Fruit fly (Drosophila melanogaster) whole organism, embryonic: ENCODE results near the gene CG11843.

Experiments used
- ATbp ChIP-seq: fragments of 200-800 bp; sonication (Bioruptor generic); optimal IDR thresholded peaks from 2 replicates; lab custom pipeline; 2017; ENCODE audit warnings: missing biosample characterization, mild to moderate bottlenecking, missing genetic modification characterization, missing genetic modification reagents
- Ada2b ChIP-seq: fragments of 200-800 bp; sonication (Bioruptor generic); IDR thresholded peaks from 2 replicates; pipeline ENCODE4 v1.3.6; 2022; ENCODE audit warnings: missing biosample characterization, missing genetic modification characterization
- Antp ChIP-seq: fragments of 200-800 bp; sonication (Bioruptor generic); optimal IDR thresholded peaks from 3 replicates; lab custom pipeline; 2016; ENCODE audit warnings: missing biosample characterization, missing genetic modification characterization
- Atf3 ChIP-seq: fragments of 200-800 bp; sonication (Bioruptor generic); optimal IDR thresholded peaks from 3 replicates; lab custom pipeline; 2016; ENCODE audit warnings: missing biosample characterization, missing genetic modification characterization
- CG10274 ChIP-seq: fragments of 200-800 bp; sonication (Bioruptor generic); optimal IDR thresholded peaks from 3 replicates; lab custom pipeline; 2017; ENCODE audit warnings: missing biosample characterization, mild to moderate bottlenecking, missing genetic modification characterization
- CG10366 ChIP-seq: fragments of 200-800 bp; sonication (Bioruptor generic); IDR thresholded peaks from 2 replicates; pipeline ENCODE4 v1.3.6; 2022; ENCODE audit warnings: missing biosample characterization, missing genetic modification characterization
- CG10431 ChIP-seq: fragments of 200-800 bp; sonication (Bioruptor generic); optimal IDR thresholded peaks from 3 replicates; lab custom pipeline; 2018; ENCODE audit warnings: missing biosample characterization, mild to moderate bottlenecking, missing genetic modification characterization
- CG11696 ChIP-seq: fragments of 200-800 bp; sonication (Bioruptor generic); IDR thresholded peaks from 2 replicates; pipeline ENCODE4 v1.3.6; 2022; ENCODE audit warnings: missing biosample characterization, missing genetic modification characterization
- CG12769 ChIP-seq: fragments of 200-800 bp; sonication (Bioruptor generic); optimal IDR thresholded peaks from 2 replicates; lab custom pipeline; 2019; ENCODE audit warnings: missing biosample characterization, mild to moderate bottlenecking, missing genetic modification characterization, moderate library complexity
- CG12942 ChIP-seq: fragments of 200-800 bp; sonication (Bioruptor generic); optimal IDR thresholded peaks from 3 replicates; lab custom pipeline; 2016; ENCODE audit warnings: missing biosample characterization, missing genetic modification characterization
- CG13894 ChIP-seq: fragments of 200-800 bp; sonication (Bioruptor generic); optimal IDR thresholded peaks from 3 replicates; lab custom pipeline; 2018; ENCODE audit warnings: missing biosample characterization, mild to moderate bottlenecking, missing genetic modification characterization, moderate library complexity
- CG15269 ChIP-seq: fragments of 200-800 bp; sonication (Bioruptor generic); optimal IDR thresholded peaks from 2 replicates; lab custom pipeline; 2018; ENCODE audit warnings: missing biosample characterization, mild to moderate bottlenecking, missing genetic modification characterization, moderate library complexity
- CG18599 ChIP-seq: fragments of 200-800 bp; sonication (Bioruptor generic); optimal IDR thresholded peaks from 3 replicates; lab custom pipeline; 2017; ENCODE audit warnings: missing biosample characterization, missing genetic modification characterization, mild to moderate bottlenecking, moderate library complexity, missing genetic modification reagents
- CG32772 ChIP-seq: fragments of 200-800 bp; sonication (Bioruptor generic); IDR thresholded peaks from 2 replicates; pipeline ENCODE4 v1.3.6; 2022; ENCODE audit warnings: missing biosample characterization, missing genetic modification characterization
- CG34422 ChIP-seq: fragments of 200-800 bp; sonication (Bioruptor generic); IDR thresholded peaks from 3 replicates; pipeline ENCODE4 v1.3.6; 2022; ENCODE audit warnings: missing biosample characterization, missing genetic modification characterization
- CG4820 ChIP-seq: fragments of 200-800 bp; sonication (Bioruptor generic); optimal IDR thresholded peaks from 3 replicates; lab custom pipeline; 2016; ENCODE audit warnings: missing biosample characterization, missing genetic modification characterization
- CG8478 ChIP-seq: fragments of >200 bp; optimal IDR thresholded peaks from 2 replicates; lab custom pipeline; 2018
- CG9876 ChIP-seq: fragments of 200-800 bp; sonication (Bioruptor generic); optimal IDR thresholded peaks from 2 replicates; lab custom pipeline; 2016; ENCODE audit warnings: missing biosample characterization, missing genetic modification characterization
- ERR ChIP-seq: fragments of 200-800 bp; sonication (Bioruptor generic); optimal IDR thresholded peaks from 2 replicates; lab custom pipeline; 2016; ENCODE audit warnings: missing biosample characterization, missing genetic modification characterization
- Eip74EF ChIP-seq, 2 experiments: fragments of 200-800 bp in 1 of 2; fragments of >200 bp in 1 of 2; sonication (Bioruptor generic) in 1 of 2; optimal IDR thresholded peaks; 2 replicates each; lab custom pipeline; 2017 to 2019; ENCODE audit warnings: missing biosample characterization in 2 of 2, missing genetic modification characterization in 2 of 2, mild to moderate bottlenecking in 1 of 2, moderate library complexity in 1 of 2
- Gug ChIP-seq: fragments of 200-800 bp; sonication (Bioruptor generic); IDR thresholded peaks from 4 replicates; pipeline ENCODE4 v1.3.6; 2022; ENCODE audit warnings: missing biosample characterization, missing genetic modification characterization
- Hmr ChIP-seq: fragments of 200-800 bp; sonication (Bioruptor generic); optimal IDR thresholded peaks from 3 replicates; lab custom pipeline; 2017; ENCODE audit warnings: mild to moderate bottlenecking, missing biosample characterization, missing genetic modification reagents, missing genetic modification characterization
- Hmx ChIP-seq: fragments of 200-800 bp; sonication (Bioruptor generic); optimal IDR thresholded peaks from 2 replicates; lab custom pipeline; 2016; ENCODE audit warnings: missing biosample characterization, missing genetic modification characterization
- Hr51 ChIP-seq, 2 experiments: fragments of 200-800 bp; sonication (Bioruptor generic); optimal IDR thresholded peaks; 2 replicates in 1 of 2; 3 replicates in 1 of 2; lab custom pipeline; 2016 to 2018; ENCODE audit warnings: missing biosample characterization in 2 of 2, missing genetic modification characterization in 2 of 2, mild to moderate bottlenecking in 1 of 2, moderate library complexity in 1 of 2
- MESR4 ChIP-seq: fragments of 200-800 bp; sonication (Bioruptor generic); optimal IDR thresholded peaks from 2 replicates; lab custom pipeline; 2018; ENCODE audit warnings: missing biosample characterization, mild to moderate bottlenecking, missing genetic modification characterization, moderate library complexity
- Med ChIP-seq: fragments of 200-800 bp; sonication (Bioruptor generic); peaks from one replicate; lab custom pipeline; 2016; ENCODE audit warnings: missing biosample characterization, missing genetic modification characterization, mild to moderate bottlenecking, inconsistent platforms, moderate library complexity
- Nf-YB ChIP-seq: fragments of 200-800 bp; sonication (Bioruptor generic); optimal IDR thresholded peaks from 3 replicates; lab custom pipeline; 2019; ENCODE audit warnings: missing biosample characterization, mild to moderate bottlenecking, missing genetic modification characterization, moderate library complexity
- Pdp1 ChIP-seq, 2 experiments: fragments of 200-800 bp; sonication (Bioruptor generic); optimal IDR thresholded peaks; 3 replicates each; lab custom pipeline; 2016; ENCODE audit warnings: missing biosample characterization in 2 of 2, missing genetic modification characterization in 2 of 2, mild to moderate bottlenecking in 1 of 2, moderate library complexity in 1 of 2
- Six4 ChIP-seq: fragments of 200-800 bp; sonication (Bioruptor generic); optimal IDR thresholded peaks from 2 replicates; lab custom pipeline; 2016; ENCODE audit warnings: missing biosample characterization, missing genetic modification characterization
- Sry-δ ChIP-seq: fragments of 200-800 bp; sonication (Bioruptor generic); optimal IDR thresholded peaks from 2 replicates; lab custom pipeline; 2016; ENCODE audit warnings: missing biosample characterization, missing genetic modification characterization
- Xbp1 ChIP-seq: fragments of 200-800 bp; sonication (Bioruptor generic); optimal IDR thresholded peaks from 3 replicates; lab custom pipeline; 2016; ENCODE audit warnings: missing biosample characterization, mild to moderate bottlenecking, missing genetic modification characterization
- ac ChIP-seq: fragments of 200-800 bp; sonication (Bioruptor generic); optimal IDR thresholded peaks from 3 replicates; lab custom pipeline; 2017; ENCODE audit warnings: missing biosample characterization, mild to moderate bottlenecking, missing genetic modification characterization
- al ChIP-seq: fragments of 200-800 bp; sonication (Bioruptor generic); IDR thresholded peaks from 2 replicates; pipeline ENCODE4 v1.3.6; 2022; ENCODE audit warnings: missing biosample characterization, missing genetic modification characterization
- bbx ChIP-seq: fragments of 200-800 bp; sonication (Bioruptor generic); IDR thresholded peaks from 2 replicates; pipeline ENCODE4 v1.3.6; 2022; ENCODE audit warnings: missing biosample characterization, missing genetic modification characterization; ENCODE audit not compliant: partially characterized antibody
- croc ChIP-seq: fragments of 200-800 bp; sonication (Bioruptor generic); conservative IDR thresholded peaks from 3 replicates; pipeline ENCODE4 v1.3.6; 2022; ENCODE audit warnings: missing biosample characterization, missing genetic modification characterization
- hkb ChIP-seq, 2 experiments: fragments of 200-800 bp in 1 of 2; fragments of >200 bp in 1 of 2; sonication (Bioruptor generic) in 1 of 2; IDR thresholded peaks in 1 of 2; optimal IDR thresholded peaks in 1 of 2; 2 replicates each; pipeline versions ENCODE4 v1.3.6 to Lab custom; 2017 to 2022; ENCODE audit warnings: missing biosample characterization in 1 of 2, missing genetic modification characterization in 1 of 2
- ind ChIP-seq: fragments of 200-800 bp; sonication (Bioruptor generic); optimal IDR thresholded peaks from 3 replicates; lab custom pipeline; 2016; ENCODE audit warnings: missing biosample characterization, missing genetic modification characterization
- org-1 ChIP-seq: fragments of 200-800 bp; sonication (Bioruptor generic); optimal IDR thresholded peaks from 2 replicates; lab custom pipeline; 2017; ENCODE audit warnings: missing biosample characterization, missing genetic modification characterization
- pan ChIP-seq, 4 experiments: fragments of >200 bp in 3 of 4; fragments of 200-800 bp in 1 of 4; sonication (Bioruptor generic) in 1 of 4; optimal IDR thresholded peaks in 3 of 4; IDR thresholded peaks in 1 of 4; 2 replicates each; pipeline versions ENCODE4 v1.3.6 to Lab custom; 2017 to 2022; ENCODE audit warnings: missing biosample characterization in 2 of 4, missing genetic modification characterization in 2 of 4, mixed read lengths in 1 of 4
- rib ChIP-seq: fragments of 200-800 bp; sonication (Bioruptor generic); IDR thresholded peaks from 2 replicates; pipeline ENCODE4 v1.3.6; 2022; ENCODE audit warnings: missing biosample characterization, missing genetic modification characterization
- ro ChIP-seq: fragments of 200-800 bp; sonication (Bioruptor generic); IDR thresholded peaks from 2 replicates; pipeline ENCODE4 v1.3.6; 2022; ENCODE audit warnings: missing biosample characterization, missing genetic modification characterization
- sd ChIP-seq: fragments of 200-800 bp; sonication (Bioruptor generic); optimal IDR thresholded peaks from 3 replicates; lab custom pipeline; 2018; ENCODE audit warnings: missing biosample characterization, mild to moderate bottlenecking, missing genetic modification characterization, moderate library complexity
- slou ChIP-seq: fragments of 200-800 bp; sonication (Bioruptor generic); optimal IDR thresholded peaks from 3 replicates; lab custom pipeline; 2016; ENCODE audit warnings: missing biosample characterization, missing genetic modification characterization
- trem ChIP-seq: fragments of 200-800 bp; optimal IDR thresholded peaks from 3 replicates; lab custom pipeline; 2019; ENCODE audit warnings: missing biosample characterization, mild to moderate bottlenecking, missing genetic modification characterization, moderate library complexity
- unpg ChIP-seq: fragments of 200-800 bp; sonication (Bioruptor generic); optimal IDR thresholded peaks from 3 replicates; lab custom pipeline; 2018; ENCODE audit warnings: missing biosample characterization, mild to moderate bottlenecking, missing genetic modification characterization, moderate library complexity
- wdn ChIP-seq: fragments of 200-800 bp; sonication (Bioruptor generic); IDR thresholded peaks from 2 replicates; pipeline ENCODE4 v1.3.6; 2022; ENCODE audit warnings: missing biosample characterization, missing genetic modification characterization
- wor ChIP-seq: fragments of 200-800 bp; sonication (Bioruptor generic); IDR thresholded peaks from 2 replicates; pipeline ENCODE4 v1.3.6; 2022; ENCODE audit warnings: missing biosample characterization, missing genetic modification characterization
- z ChIP-seq: fragments of 200-800 bp; sonication (Bioruptor generic); IDR thresholded peaks from 3 replicates; pipeline ENCODE4 v1.3.6; 2022; ENCODE audit warnings: missing biosample characterization, missing genetic modification characterization

CG11843 gene

DNA sequence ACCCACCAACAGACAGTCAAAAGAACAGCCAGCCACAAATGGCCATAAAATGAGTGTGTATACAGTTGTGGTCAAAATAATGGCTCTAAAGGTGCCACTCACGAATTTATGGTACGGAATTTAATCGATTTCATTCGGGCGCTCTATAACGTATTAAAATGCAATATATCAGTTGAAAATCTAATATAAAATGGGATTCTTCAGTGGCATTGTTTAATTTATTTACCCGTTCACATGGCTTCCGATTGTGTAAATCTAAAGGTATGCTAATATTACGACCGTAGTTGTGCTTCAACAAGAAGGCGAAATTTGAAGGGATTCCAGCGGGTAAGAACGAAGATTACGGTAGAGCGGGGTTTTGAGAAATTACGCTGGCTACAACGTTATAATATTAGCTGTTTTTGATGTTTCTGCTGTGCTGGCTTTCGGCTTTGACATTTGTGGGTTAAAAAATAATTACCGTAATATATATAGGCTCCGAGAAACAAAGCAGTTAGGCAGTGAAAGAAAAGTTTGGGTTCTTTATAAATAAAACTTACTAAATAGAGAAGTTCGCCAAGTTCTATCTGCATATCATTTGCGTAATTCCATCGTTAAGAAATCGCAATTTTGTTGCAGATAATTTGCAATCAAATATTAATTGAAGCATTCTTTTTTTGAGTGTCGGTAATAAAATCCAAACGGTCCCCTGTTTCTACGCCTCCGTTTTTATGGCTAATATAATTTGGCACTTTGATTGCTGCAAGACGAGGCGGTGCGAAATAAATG is 21.7 kb downstream of the CG11843 start (continued):
- TF ChIP-seq Pdp1 (GFP tag; optimal IDR thresholded peaks at IDR 0.05; lab: Kevin White, UChicago): peak in 1 of 2 experiments; percentile 1
- TF ChIP-seq unpg (GFP tag; lab: Kevin White, UChicago): peak; percentile 13
- peak; percentile 56 for TF ChIP-seq CG12769 (tag; lab: Kevin White, UChicago)
- no peak for TF ChIP-seq Atf3
- no peak for TF ChIP-seq z
- TF ChIP-seq Xbp1 (GFP tag; lab: Kevin White, UChicago): peak; percentile 25
- TF ChIP-seq ac (GFP tag; lab: Kevin White, UChicago): no peak
- TF ChIP-seq Eip74EF (GFP tag; optimal IDR thresholded peaks at IDR 0.05; lab: Kevin White, UChicago): no peak
- TF ChIP-seq Hr51 (GFP tag; optimal IDR thresholded peaks at IDR 0.05; lab: Kevin White, UChicago): peak in 1 of 2 experiments; percentile 3
- 0 out of 4 replicates have a peak, but pooled peaks have one; percentile 10 for TF ChIP-seq Gug
- no peak for TF ChIP-seq ATbp (GFP tag; lab: Kevin White, UChicago)
- 0 out of 2 replicates have a peak, but pooled peaks have one; percentile 20 for TF ChIP-seq wdn (GFP tag; lab: Robert Waterston, UW)
- TF ChIP-seq CG34422 (GFP tag; lab: Robert Waterston, UW): no peak
- TF ChIP-seq MESR4: no peak
- TF ChIP-seq CG8478 (lab: Kevin White, UChicago): no peak
- no peak for TF ChIP-seq pan (optimal IDR thresholded peaks at IDR 0.05; lab: Kevin White, UChicago)
- TF ChIP-seq pan (GFP tag; optimal IDR thresholded peaks at IDR 0.05 in 1 of 2, IDR thresholded peaks at IDR 0.05 in 1 of 2): peak in 1 of 2 experiments; percentile 16
- TF ChIP-seq Hmx (GFP tag; lab: Kevin White, UChicago): no peak
- peak; percentile 40 for TF ChIP-seq Med (GFP tag; lab: Kevin White, UChicago)
- peak; percentile 4 for TF ChIP-seq CG12942
- peak; percentile 25 for TF ChIP-seq Hmr (GFP tag; lab: Kevin White, UChicago)
- TF ChIP-seq org-1 (GFP tag; lab: Kevin White, UChicago): peak; percentile 1
- TF ChIP-seq Nf-YB (GFP tag; lab: Kevin White, UChicago): no peak
- no peak for TF ChIP-seq CG9876
- TF ChIP-seq slou (GFP tag; lab: Kevin White, UChicago): no peak
- TF ChIP-seq ind (GFP tag; lab: Kevin White, UChicago): no peak
- no peak for TF ChIP-seq wor (GFP tag; lab: Robert Waterston, UW)
- no peak for TF ChIP-seq trem (tag; lab: Kevin White, UChicago)
- TF ChIP-seq CG11696: peak; percentile 70
- TF ChIP-seq hkb (optimal IDR thresholded peaks at IDR 0.05; lab: Kevin White, UChicago): no peak
- 0 out of 2 replicates have a peak, but pooled peaks have one; percentile 21 for TF ChIP-seq hkb (GFP tag; IDR thresholded peaks at IDR 0.05; lab: Robert Waterston, UW)
- no peak for TF ChIP-seq al
- TF ChIP-seq sd (tag; lab: Kevin White, UChicago): peak; percentile 12
- TF ChIP-seq ro (GFP tag; lab: Robert Waterston, UW): no peak
- peak; percentile 35; the same call in 1 of the 2 replicates for TF ChIP-seq Ada2b (GFP tag; lab: Robert Waterston, UW)
- no peak for TF ChIP-seq Six4 (GFP tag; lab: Kevin White, UChicago)
- TF ChIP-seq CG10274: no peak
- no peak for TF ChIP-seq Antp
- no peak for TF ChIP-seq Sry-δ (GFP tag; lab: Kevin White, UChicago)
- no peak for TF ChIP-seq croc (GFP tag; lab: Robert Waterston, UW)
- peak; percentile 38 for TF ChIP-seq CG13894 (tag; lab: Kevin White, UChicago)
- no peak for TF ChIP-seq rib (GFP tag; lab: Robert Waterston, UW)
- TF ChIP-seq CG10366 (GFP tag; lab: Robert Waterston, UW): peak; percentile 40; the same call in 1 of the 2 replicates
- no peak for TF ChIP-seq bbx (GFP tag; lab: Robert Waterston, UW)
- TF ChIP-seq CG32772 (GFP tag; lab: Robert Waterston, UW): no peak
- peak; percentile 73 for TF ChIP-seq CG18599 (GFP tag; lab: Kevin White, UChicago)
- TF ChIP-seq CG15269 (tag; lab: Kevin White, UChicago): peak; percentile 23
- TF ChIP-seq CG4820 (GFP tag; lab: Kevin White, UChicago): no peak
- no peak for TF ChIP-seq CG10431 (GFP tag; lab: Kevin White, UChicago)
- no peak for TF ChIP-seq ERR
